Fruit fly (Drosophila melanogaster): ENCODE results near the gene Ets21C.
A peak's percentile ranks its signal among the peaks of the same experiment; 100 is the strongest.

Ets21C gene

dm6 chr2L:549637-550036, 3.1 kb downstream of the Ets21C start (continued):
- peak; percentile 27 for TF ChIP-seq nerfin-1 (tag; optimal IDR thresholded peaks at IDR 0.05)
- no peak for TF ChIP-seq yki (optimal IDR thresholded peaks at IDR 0.05)
- TF ChIP-seq Dbx (GFP tag; IDR thresholded peaks at IDR 0.05) = no peak
- peak; percentile 54; the same call in 1 of the 2 replicates for TF ChIP-seq bbx (GFP tag; IDR thresholded peaks at IDR 0.05; ENCODE audit: partially characterized antibody)
- TF ChIP-seq CG7271 (tag; optimal IDR thresholded peaks at IDR 0.05) = no peak
- TF ChIP-seq pan (optimal IDR thresholded peaks at IDR 0.05) = no peak
- TF ChIP-seq pan (GFP tag; optimal IDR thresholded peaks at IDR 0.05 in 1 of 2, IDR thresholded peaks at IDR 0.05 in 1 of 2) = peak in 1 of 2 experiments; percentile 17
- TF ChIP-seq CG7963 (GFP tag; IDR thresholded peaks at IDR 0.05; ENCODE audit: partially characterized antibody) = peak; percentile 77
- no peak for TF ChIP-seq CG17186 (GFP tag; optimal IDR thresholded peaks at IDR 0.05)
- 0 out of 2 replicates have a peak, but pooled peaks have one; percentile 8 for TF ChIP-seq CG11247 (GFP tag; IDR thresholded peaks at IDR 0.05)
- TF ChIP-seq Ravus (GFP tag; IDR thresholded peaks at IDR 0.05) = no peak
- TF ChIP-seq vnd (GFP tag; IDR thresholded peaks at IDR 0.05; ENCODE audit: partially characterized antibody) = peak; percentile 56; the same call in 1 of the 3 replicates
- TF ChIP-seq tna (GFP tag; IDR thresholded peaks at IDR 0.05; ENCODE audit: partially characterized antibody) = peak; percentile 46; the same call in 1 of the 2 replicates
- TF ChIP-seq nerfin-2 (GFP tag; IDR thresholded peaks at IDR 0.05; ENCODE audit: partially characterized antibody) = peak; percentile 61; the same call in 1 of the 2 replicates
- no peak for TF ChIP-seq CG9215 (GFP tag; IDR thresholded peaks at IDR 0.05)
- 0 out of 2 replicates have a peak, but pooled peaks have one; percentile 41 for TF ChIP-seq sna (GFP tag; IDR thresholded peaks at IDR 0.05; ENCODE audit: partially characterized antibody)
- no peak for TF ChIP-seq Dp (GFP tag; optimal IDR thresholded peaks at IDR 0.05)
- no peak for TF ChIP-seq prd (optimal IDR thresholded peaks at IDR 0.05)
- 0 out of 3 replicates have a peak, but pooled peaks have one; percentile 11 for TF ChIP-seq prd (GFP tag; IDR thresholded peaks at IDR 0.05)
- 0 out of 3 replicates have a peak, but pooled peaks have one; percentile 12 for TF ChIP-seq H15 (GFP tag; IDR thresholded peaks at IDR 0.05)
- no peak for TF ChIP-seq CG15073 (GFP tag; optimal IDR thresholded peaks at IDR 0.05)
- TF ChIP-seq CG16813 (GFP tag; IDR thresholded peaks at IDR 0.05; ENCODE audit: partially characterized antibody) = 0 out of 3 replicates have a peak, but pooled peaks have one; percentile 38

dm6 chr2L:547978-548377, 4.7 kb downstream of the Ets21C start:
- TF ChIP-seq dysf (GFP tag; IDR thresholded peaks at IDR 0.05) (no peak), Nf-YB (GFP tag; optimal IDR thresholded peaks at IDR 0.05) (peak; percentile 93), Taf1 (GFP tag; IDR thresholded peaks at IDR 0.05) (no peak), lilli (GFP tag; optimal IDR thresholded peaks at IDR 0.05) (no peak), CG7987 (GFP tag; optimal IDR thresholded peaks at IDR 0.05) (no peak), pros (GFP tag; optimal IDR thresholded peaks at IDR 0.05) (no peak), CG9437 (GFP tag; optimal IDR thresholded peaks at IDR 0.05) (no peak), klu (GFP tag; IDR thresholded peaks at IDR 0.05) (no peak), CG5180 (GFP tag; optimal IDR thresholded peaks at IDR 0.05) (no peak), CG17802 (tag; optimal IDR thresholded peaks at IDR 0.05) (no peak), TFAM (GFP tag; optimal IDR thresholded peaks at IDR 0.05) (no peak), CG3065 (GFP tag; optimal IDR thresholded peaks at IDR 0.05) (no peak), Nf-YC (tag; optimal IDR thresholded peaks at IDR 0.05) (peak; percentile 96), Deaf1 (tag; optimal IDR thresholded peaks at IDR 0.05) (peak; percentile 33), CG1832 (GFP tag; optimal IDR thresholded peaks at IDR 0.05) (peak; percentile 18), chinmo (GFP tag; IDR thresholded peaks at IDR 0.05; ENCODE audit: partially characterized antibody) (0 out of 4 replicates have a peak, but pooled peaks have one; percentile 13), CG17186 (GFP tag; optimal IDR thresholded peaks at IDR 0.05) (no peak), cg (GFP tag; optimal IDR thresholded peaks at IDR 0.05) (peak; percentile 36), org-1 (GFP tag; optimal IDR thresholded peaks at IDR 0.05) (no peak), Opbp (GFP tag; IDR thresholded peaks at IDR 0.05; ENCODE audit: partially characterized antibody) (no peak), croc (GFP tag; conservative IDR thresholded peaks at IDR 0.05) (no peak), Ets65A (GFP tag) (peak; percentile 61)

All from whole organism, embryonic.